Worm (Caenorhabditis elegans) whole organism, L2 larva: ENCODE measurements around the gene R151.2.
A peak's percentile ranks its signal among the peaks of the same experiment; 100 is the strongest.

Experiments used
- C34F6.9 ChIP-seq: fragments of 150-350 bp; optimal IDR thresholded peaks from 2 replicates; lab custom pipeline; 2014; ENCODE audit warnings: missing biosample characterization, missing genetic modification characterization
- F13H6.1 ChIP-seq: sonication (generic microtip); optimal IDR thresholded peaks from 2 replicates; lab custom pipeline; 2016; ENCODE audit warnings: missing genetic modification characterization, missing compliant biosample characterization
- R02D3.7 ChIP-seq: fragments of 150-350 bp; optimal IDR thresholded peaks from 2 replicates; lab custom pipeline; 2014; ENCODE audit warnings: missing biosample characterization, missing genetic modification characterization
- Y55F3AM.14 ChIP-seq: fragments of 200-800 bp; sonication (Bioruptor generic); optimal IDR thresholded peaks from 2 replicates; lab custom pipeline; 2018; ENCODE audit warnings: mild to moderate bottlenecking, missing genetic modification characterization, missing compliant biosample characterization
- ZK546.5 ChIP-seq: sonication (generic microtip); optimal IDR thresholded peaks from 2 replicates; lab custom pipeline; 2017; ENCODE audit warnings: missing biosample characterization, missing genetic modification characterization
- alr-1 ChIP-seq: fragments of 150-350 bp; optimal IDR thresholded peaks from 2 replicates; lab custom pipeline; 2014; ENCODE audit warnings: missing biosample characterization, missing genetic modification characterization
- aly-2 ChIP-seq: fragments of 150-350 bp; optimal IDR thresholded peaks from 2 replicates; lab custom pipeline; 2014; ENCODE audit warnings: missing biosample characterization, missing genetic modification characterization
- ama-1 ChIP-seq: fragments of 150-350 bp; optimal IDR thresholded peaks from 2 replicates; lab custom pipeline; 2018; ENCODE audit warnings: inconsistent platforms
- blmp-1 ChIP-seq: sonication (generic microtip); optimal IDR thresholded peaks from 2 replicates; lab custom pipeline; 2017; ENCODE audit warnings: missing genetic modification characterization, mild to moderate bottlenecking, missing compliant biosample characterization, antibody characterized with exemption, moderate library complexity; ENCODE audit not compliant: insufficient read depth
- ceh-16 ChIP-seq: fragments of 150-350 bp; optimal IDR thresholded peaks from 2 replicates; lab custom pipeline; 2014; ENCODE audit warnings: missing biosample characterization, missing genetic modification characterization
- ceh-82 ChIP-seq: fragments of 150-350 bp; optimal IDR thresholded peaks from 2 replicates; lab custom pipeline; 2014; ENCODE audit warnings: missing biosample characterization, missing genetic modification characterization
- crh-2 ChIP-seq: sonication (generic microtip); optimal IDR thresholded peaks from 2 replicates; lab custom pipeline; 2017; ENCODE audit warnings: missing biosample characterization, missing genetic modification characterization
- dmd-4 ChIP-seq: sonication (generic microtip); optimal IDR thresholded peaks from 2 replicates; lab custom pipeline; 2017; ENCODE audit warnings: missing biosample characterization, missing genetic modification characterization
- egl-27 ChIP-seq: sonication (generic microtip); optimal IDR thresholded peaks from 3 replicates; lab custom pipeline; 2017; ENCODE audit warnings: missing biosample characterization, missing genetic modification reagents, missing genetic modification characterization
- elt-1 ChIP-seq: fragments of 150-350 bp; optimal IDR thresholded peaks from 2 replicates; lab custom pipeline; 2014; ENCODE audit warnings: missing biosample characterization, missing genetic modification characterization
- elt-3 ChIP-seq: sonication (generic microtip); optimal IDR thresholded peaks from 2 replicates; lab custom pipeline; 2017; ENCODE audit warnings: missing biosample characterization, missing genetic modification characterization
- fos-1 ChIP-seq: fragments of 150-350 bp; optimal IDR thresholded peaks from 2 replicates; lab custom pipeline; 2014; ENCODE audit warnings: missing biosample characterization, missing genetic modification characterization
- gmeb-1 ChIP-seq: fragments of 150-350 bp; optimal IDR thresholded peaks from 2 replicates; lab custom pipeline; 2014; ENCODE audit warnings: missing biosample characterization, missing genetic modification characterization
- lin-11 ChIP-seq: fragments of 150-350 bp; sonication (generic microtip); optimal IDR thresholded peaks from 2 replicates; lab custom pipeline; 2014; ENCODE audit warnings: missing biosample characterization, missing genetic modification characterization, inconsistent platforms, mixed read lengths
- lin-13 ChIP-seq: fragments of 150-350 bp; optimal IDR thresholded peaks from 2 replicates; lab custom pipeline; 2014; ENCODE audit warnings: missing biosample characterization, missing genetic modification reagents, missing genetic modification characterization
- lin-39 ChIP-seq: fragments of 150-350 bp; optimal IDR thresholded peaks from 2 replicates; lab custom pipeline; 2014; ENCODE audit warnings: missing biosample characterization, missing genetic modification reagents, missing genetic modification characterization
- lsy-2 ChIP-seq, 2 experiments: fragments of 150-350 bp in 1 of 2; sonication (generic microtip) in 1 of 2; optimal IDR thresholded peaks; 2 replicates each; lab custom pipeline; 2014 to 2017; ENCODE audit warnings: missing biosample characterization in 2 of 2, missing genetic modification characterization in 2 of 2
- mab-5 ChIP-seq: fragments of 150-350 bp; optimal IDR thresholded peaks from 2 replicates; lab custom pipeline; 2014; ENCODE audit warnings: missing biosample characterization, missing genetic modification characterization
- mbf-1 ChIP-seq: sonication (generic microtip); optimal IDR thresholded peaks from 2 replicates; lab custom pipeline; 2017; ENCODE audit warnings: missing biosample characterization, missing genetic modification characterization
- mdl-1 ChIP-seq, 2 experiments: fragments of 150-350 bp in 1 of 2; sonication (generic microtip) in 1 of 2; optimal IDR thresholded peaks; 2 replicates each; lab custom pipeline; 2017; ENCODE audit warnings: missing biosample characterization in 2 of 2, missing genetic modification characterization in 2 of 2
- nhr-10 ChIP-seq: sonication (generic microtip); optimal IDR thresholded peaks from 2 replicates; lab custom pipeline; 2017; ENCODE audit warnings: missing biosample characterization, missing genetic modification characterization
- nhr-11 ChIP-seq: fragments of 150-350 bp; optimal IDR thresholded peaks from 2 replicates; lab custom pipeline; 2014; ENCODE audit warnings: missing biosample characterization, missing genetic modification characterization
- nhr-12 ChIP-seq: fragments of 150-350 bp; optimal IDR thresholded peaks from 2 replicates; lab custom pipeline; 2014; ENCODE audit warnings: missing biosample characterization, missing genetic modification characterization
- nhr-129 ChIP-seq: fragments of 150-350 bp; optimal IDR thresholded peaks from 2 replicates; lab custom pipeline; 2014; ENCODE audit warnings: missing biosample characterization, missing genetic modification characterization
- nhr-21 ChIP-seq: fragments of 150-350 bp; optimal IDR thresholded peaks from 2 replicates; lab custom pipeline; 2014; ENCODE audit warnings: missing biosample characterization, missing genetic modification characterization
- nhr-23 ChIP-seq: fragments of 150-350 bp; optimal IDR thresholded peaks from 2 replicates; lab custom pipeline; 2014; ENCODE audit warnings: missing biosample characterization, missing genetic modification reagents, missing genetic modification characterization
- nhr-237 ChIP-seq: fragments of 150-350 bp; optimal IDR thresholded peaks from 2 replicates; lab custom pipeline; 2014; ENCODE audit warnings: missing biosample characterization, missing genetic modification characterization
- nhr-25 ChIP-seq: fragments of 150-350 bp; sonication (generic microtip); optimal IDR thresholded peaks from 3 replicates; lab custom pipeline; 2014; ENCODE audit warnings: missing biosample characterization, missing genetic modification characterization
- nhr-6 ChIP-seq: fragments of 150-350 bp; optimal IDR thresholded peaks from 2 replicates; lab custom pipeline; 2014; ENCODE audit warnings: missing biosample characterization, missing genetic modification characterization
- nhr-77 ChIP-seq: fragments of 150-350 bp; optimal IDR thresholded peaks from 2 replicates; lab custom pipeline; 2014; ENCODE audit warnings: missing biosample characterization, missing genetic modification characterization
- peb-1 ChIP-seq: fragments of 150-350 bp; optimal IDR thresholded peaks from 2 replicates; lab custom pipeline; 2014; ENCODE audit warnings: missing biosample characterization, missing genetic modification characterization
- sem-4 ChIP-seq: fragments of 150-350 bp; optimal IDR thresholded peaks from 2 replicates; lab custom pipeline; 2014; ENCODE audit warnings: missing biosample characterization, missing genetic modification reagents, missing genetic modification characterization
- skn-1 ChIP-seq: sonication (generic microtip); optimal IDR thresholded peaks from 2 replicates; lab custom pipeline; 2017; ENCODE audit warnings: missing biosample characterization, missing genetic modification characterization
- sma-3 ChIP-seq: sonication (generic microtip); optimal IDR thresholded peaks from 2 replicates; lab custom pipeline; 2016; ENCODE audit warnings: missing genetic modification reagents, missing genetic modification characterization, missing compliant biosample characterization
- sma-9 ChIP-seq, 2 experiments: fragments of 150-350 bp in 1 of 2; sonication (generic microtip) in 1 of 2; optimal IDR thresholded peaks; 2 replicates each; lab custom pipeline; 2014 to 2016; ENCODE audit warnings: missing genetic modification characterization in 2 of 2, mild to moderate bottlenecking in 1 of 2, missing biosample characterization in 1 of 2, missing compliant biosample characterization in 1 of 2, missing genetic modification reagents in 1 of 2, moderate library complexity in 1 of 2
- snpc-4 ChIP-seq: fragments of 150-350 bp; optimal IDR thresholded peaks from 2 replicates; lab custom pipeline; 2014; ENCODE audit warnings: missing biosample characterization, missing genetic modification characterization
- unc-39 ChIP-seq: fragments of 150-350 bp; optimal IDR thresholded peaks from 2 replicates; lab custom pipeline; 2014; ENCODE audit warnings: missing biosample characterization, missing genetic modification characterization
- unc-55 ChIP-seq: fragments of 150-350 bp; sonication (generic microtip); optimal IDR thresholded peaks from 3 replicates; lab custom pipeline; 2014; ENCODE audit warnings: missing biosample characterization, missing genetic modification reagents, missing genetic modification characterization
- unc-62 ChIP-seq: fragments of 150-350 bp; optimal IDR thresholded peaks from 2 replicates; lab custom pipeline; 2014; ENCODE audit warnings: missing biosample characterization, missing genetic modification reagents, missing genetic modification characterization
- zag-1 ChIP-seq: fragments of 150-350 bp; optimal IDR thresholded peaks from 2 replicates; lab custom pipeline; 2014; ENCODE audit warnings: missing biosample characterization, missing genetic modification characterization
- ztf-1 ChIP-seq: fragments of 200-800 bp; sonication (Bioruptor generic); conservative IDR thresholded peaks from 2 replicates; pipeline ENCODE4 v1.3.6; 2022; ENCODE audit warnings: missing genetic modification characterization, missing compliant biosample characterization
- ztf-11 ChIP-seq: sonication (generic microtip); optimal IDR thresholded peaks from 2 replicates; lab custom pipeline; 2017; ENCODE audit warnings: missing biosample characterization, missing genetic modification characterization
- ztf-4 ChIP-seq: fragments of 150-350 bp; optimal IDR thresholded peaks from 2 replicates; lab custom pipeline; 2014; ENCODE audit warnings: missing biosample characterization, missing genetic modification characterization

Gene R151.2

DNA sequence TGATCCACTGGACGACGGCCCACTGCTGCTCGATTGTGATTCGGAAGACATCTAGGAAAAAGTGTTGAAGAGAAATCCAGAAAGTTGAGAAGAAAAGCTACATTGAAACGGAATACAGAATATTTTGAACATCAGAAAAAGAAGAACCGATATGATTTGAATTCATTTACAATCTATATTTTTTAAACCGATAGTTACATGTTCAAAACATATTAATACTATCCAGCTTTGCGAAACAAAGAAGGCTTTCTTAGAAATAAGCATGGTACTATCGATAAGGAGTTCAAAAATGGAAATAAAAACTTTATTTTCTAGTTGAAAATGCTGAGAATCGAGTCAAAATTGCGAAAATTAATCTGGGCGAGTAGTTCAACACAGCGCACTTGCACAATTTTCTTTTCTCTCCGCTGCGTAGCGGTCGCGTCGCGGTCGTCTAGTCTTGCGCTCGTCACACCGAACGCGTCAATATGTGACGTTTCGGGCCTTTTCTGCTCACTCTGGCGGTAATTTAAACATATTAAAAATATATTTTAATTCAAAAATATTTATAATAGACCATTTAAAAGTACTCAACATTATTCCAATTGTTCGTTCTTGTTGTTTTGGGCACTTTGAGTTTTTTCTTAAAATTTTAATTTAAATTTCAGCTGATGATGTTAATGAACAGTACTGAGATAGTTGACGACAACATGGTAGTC is 47.6 kb upstream of the R151.2 start, which contains the start of the genes syf-2 and K04G7.1 (continued):
- TF ChIP-seq ztf-1 = no peak
- TF ChIP-seq unc-55 = peak; percentile 98

DNA sequence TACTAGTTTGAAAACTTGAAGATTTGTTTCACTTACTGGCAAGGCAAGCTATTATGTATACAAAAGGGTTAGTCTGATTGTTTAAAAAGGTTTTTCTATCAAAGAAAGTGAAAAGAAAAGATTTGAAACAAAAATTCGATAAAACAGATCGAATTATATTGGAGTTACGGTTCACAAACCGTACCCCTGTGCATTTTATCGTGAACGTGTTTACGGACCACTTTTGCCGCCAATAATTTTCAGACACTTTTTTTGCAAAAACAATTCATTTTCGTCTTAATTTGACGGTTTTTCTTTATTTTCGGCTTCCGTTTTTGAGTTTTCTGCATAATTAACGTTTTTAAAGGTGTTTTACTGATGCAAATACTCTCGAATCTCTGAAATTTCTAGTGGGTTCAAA is 44.5 kb upstream of the R151.2 start:
- TF ChIP-seq lin-11 (tag; lab: Kevin White, UChicago) (no peak), nhr-6 (no peak), nhr-77 (tag; lab: Kevin White, UChicago) (no peak)

DNA sequence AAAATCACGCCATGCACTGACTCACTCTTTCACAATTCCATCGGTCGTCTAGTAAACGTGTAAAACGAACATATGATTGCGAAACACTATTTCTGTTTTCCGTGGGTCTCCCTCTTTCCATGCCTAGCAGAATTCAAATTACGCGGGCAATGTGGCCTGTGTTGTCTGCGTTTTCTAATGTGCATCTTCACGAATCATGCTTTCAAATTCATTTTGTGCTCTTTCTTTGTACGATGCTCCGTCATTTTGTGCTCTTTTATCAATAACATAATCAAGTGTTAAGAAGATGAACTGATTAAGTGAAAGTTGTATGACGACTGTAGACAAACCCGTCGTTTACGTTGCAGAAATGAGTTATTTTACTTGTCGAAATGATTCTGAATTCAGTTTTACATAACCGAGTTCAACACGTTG is 43.9 kb upstream of the R151.2 start:
- no peak for TF ChIP-seq zag-1
- TF ChIP-seq dmd-4 (tag; lab: Kevin White, UChicago) = no peak
- TF ChIP-seq unc-55 = peak; percentile 57
- TF ChIP-seq C34F6.9 = peak; percentile 80
- TF ChIP-seq lsy-2 (tag; optimal IDR thresholded peaks at IDR 0.05; lab: Kevin White, UChicago) = peak in 1 of 2 experiments; percentile 50
- TF ChIP-seq Y55F3AM.14 (GFP tag; lab: Kevin White, UChicago) = no peak
- no peak for TF ChIP-seq ztf-1
- TF ChIP-seq nhr-12 (tag; lab: Kevin White, UChicago) = no peak
- no peak for TF ChIP-seq elt-1 (tag; lab: Kevin White, UChicago)
- no peak for TF ChIP-seq sem-4
- TF ChIP-seq nhr-11 (tag; lab: Kevin White, UChicago) = no peak
- no peak for TF ChIP-seq aly-2 (tag; lab: Kevin White, UChicago)
- no peak for TF ChIP-seq alr-1 (tag; lab: Kevin White, UChicago)
- no peak for TF ChIP-seq ztf-4 (tag; lab: Kevin White, UChicago)
- peak; percentile 43 for TF ChIP-seq egl-27 (tag; lab: Kevin White, UChicago)
- TF ChIP-seq ama-1 (lab: Kevin White, UChicago) = no peak
- no peak for TF ChIP-seq R02D3.7 (tag; lab: Kevin White, UChicago)
- no peak for TF ChIP-seq lin-39 (tag; lab: Kevin White, UChicago)
- TF ChIP-seq ZK546.5 (tag; lab: Kevin White, UChicago) = no peak
- peak; percentile 71 for TF ChIP-seq blmp-1
- peak; percentile 51 for TF ChIP-seq F13H6.1
- peak; percentile 95 for TF ChIP-seq fos-1 (tag; lab: Kevin White, UChicago)
- no peak for TF ChIP-seq mab-5 (tag; lab: Kevin White, UChicago)
- peak; percentile 52 for TF ChIP-seq gmeb-1
- TF ChIP-seq crh-2 = peak; percentile 87
- no peak for TF ChIP-seq skn-1 (tag; lab: Kevin White, UChicago)
- TF ChIP-seq nhr-23 = no peak
- peak; percentile 73 for TF ChIP-seq sma-9 (GFP tag; optimal IDR thresholded peaks at IDR 0.05; lab: Kevin White, UChicago)
- no peak for TF ChIP-seq sma-9 (tag; optimal IDR thresholded peaks at IDR 0.05; lab: Kevin White, UChicago)
- TF ChIP-seq unc-39 = no peak
- no peak for TF ChIP-seq ceh-82 (tag; lab: Kevin White, UChicago)
- TF ChIP-seq lin-11 (tag; lab: Kevin White, UChicago) = no peak
- TF ChIP-seq nhr-129 (tag; lab: Kevin White, UChicago) = peak; percentile 76
- no peak for TF ChIP-seq ztf-11 (tag; lab: Kevin White, UChicago)
- no peak for TF ChIP-seq nhr-25
- no peak for TF ChIP-seq nhr-77 (tag; lab: Kevin White, UChicago)
- peak in 1 of 2 experiments; percentile 21 for TF ChIP-seq mdl-1 (tag; optimal IDR thresholded peaks at IDR 0.05; lab: Kevin White, UChicago)
- TF ChIP-seq elt-3 = no peak
- TF ChIP-seq peb-1 (tag; lab: Kevin White, UChicago) = no peak
- TF ChIP-seq sma-3 (GFP tag; lab: Kevin White, UChicago) = no peak
- TF ChIP-seq snpc-4 = no peak
- no peak for TF ChIP-seq nhr-10 (tag; lab: Kevin White, UChicago)
- no peak for TF ChIP-seq nhr-21 (tag; lab: Kevin White, UChicago)
- no peak for TF ChIP-seq lin-13
- no peak for TF ChIP-seq ceh-16
- TF ChIP-seq nhr-6 = no peak
- no peak for TF ChIP-seq unc-62 (GFP tag; lab: Kevin White, UChicago)
- TF ChIP-seq mbf-1 (tag; lab: Kevin White, UChicago) = no peak
- TF ChIP-seq nhr-237 (tag; lab: Kevin White, UChicago) = no peak
